Worm (Caenorhabditis elegans) whole organism, late embryonic: ENCODE data around the gene clh-1.

Source experiments
- C08G9.2 ChIP-seq: sonication (generic microtip); optimal IDR thresholded peaks from 2 replicates; lab custom pipeline; 2016; ENCODE audit warnings: mild to moderate bottlenecking, missing genetic modification characterization, moderate library complexity, missing compliant biosample characterization
- F13H6.1 ChIP-seq: sonication (generic microtip); optimal IDR thresholded peaks from 2 replicates; lab custom pipeline; 2016; ENCODE audit warnings: missing genetic modification characterization, missing compliant biosample characterization
- K02D7.2 ChIP-seq: sonication (generic microtip); optimal IDR thresholded peaks from 2 replicates; lab custom pipeline; 2017; ENCODE audit warnings: mild to moderate bottlenecking, missing genetic modification characterization, missing compliant biosample characterization
- K09A11.1 ChIP-seq: sonication (generic microtip); optimal IDR thresholded peaks from 2 replicates; lab custom pipeline; 2017; ENCODE audit warnings: antibody characterized with exemption, mild to moderate bottlenecking, missing genetic modification characterization, missing compliant biosample characterization; ENCODE audit not compliant: insufficient read depth
- Y22D7AL.16 ChIP-seq: sonication (generic microtip); optimal IDR thresholded peaks from 2 replicates; lab custom pipeline; 2016; ENCODE audit warnings: missing genetic modification characterization, missing compliant biosample characterization
- ahr-1 ChIP-seq: sonication (generic microtip); optimal IDR thresholded peaks from 2 replicates; lab custom pipeline; 2016; ENCODE audit warnings: missing genetic modification characterization, missing compliant biosample characterization
- ama-1 ChIP-seq: fragments of 150-350 bp; optimal IDR thresholded peaks from 2 replicates; lab custom pipeline; 2014
- ceh-18 ChIP-seq: sonication (generic microtip); optimal IDR thresholded peaks from 2 replicates; lab custom pipeline; 2016; ENCODE audit warnings: missing genetic modification characterization, missing compliant biosample characterization
- ceh-19 ChIP-seq: fragments of 200-800 bp; sonication (Bioruptor generic); optimal IDR thresholded peaks from 2 replicates; lab custom pipeline; 2018; ENCODE audit warnings: mild to moderate bottlenecking, missing genetic modification characterization, missing compliant biosample characterization
- ceh-30 ChIP-seq: fragments of 150-350 bp; optimal IDR thresholded peaks from 2 replicates; lab custom pipeline; 2014; ENCODE audit warnings: missing biosample characterization, missing genetic modification characterization
- ceh-31 ChIP-seq: sonication (generic microtip); optimal IDR thresholded peaks from 2 replicates; lab custom pipeline; 2016; ENCODE audit warnings: missing genetic modification characterization, missing compliant biosample characterization
- ceh-34 ChIP-seq: sonication (generic microtip); optimal IDR thresholded peaks from 2 replicates; lab custom pipeline; 2016; ENCODE audit warnings: mild to moderate bottlenecking, missing genetic modification characterization, missing compliant biosample characterization
- ceh-48 ChIP-seq: sonication (generic microtip); optimal IDR thresholded peaks from 2 replicates; lab custom pipeline; 2016; ENCODE audit warnings: missing genetic modification characterization, inconsistent platforms, missing compliant biosample characterization
- che-1 ChIP-seq: sonication (generic microtip); optimal IDR thresholded peaks from 2 replicates; lab custom pipeline; 2016; ENCODE audit warnings: mild to moderate bottlenecking, missing genetic modification characterization, missing compliant biosample characterization
- dve-1 ChIP-seq: sonication (generic microtip); optimal IDR thresholded peaks from 2 replicates; lab custom pipeline; 2017; ENCODE audit warnings: antibody characterized with exemption, mild to moderate bottlenecking, missing genetic modification characterization, missing compliant biosample characterization
- elt-2 ChIP-seq: sonication (generic microtip); optimal IDR thresholded peaks from 2 replicates; lab custom pipeline; 2016; ENCODE audit warnings: missing genetic modification reagents, missing genetic modification characterization, missing compliant biosample characterization
- elt-4 ChIP-seq: sonication (generic microtip); optimal IDR thresholded peaks from 2 replicates; lab custom pipeline; 2016; ENCODE audit warnings: missing genetic modification characterization, missing compliant biosample characterization
- eyg-1 ChIP-seq: sonication (generic microtip); optimal IDR thresholded peaks from 2 replicates; lab custom pipeline; 2016; ENCODE audit warnings: missing genotype, missing genetic modification characterization, missing compliant biosample characterization
- fax-1 ChIP-seq: sonication (generic microtip); optimal IDR thresholded peaks from 2 replicates; lab custom pipeline; 2016; ENCODE audit warnings: missing genotype, missing genetic modification characterization, missing compliant biosample characterization
- hlh-13 ChIP-seq: fragments of 200-800 bp; sonication (Bioruptor generic); optimal IDR thresholded peaks from 2 replicates; lab custom pipeline; 2018; ENCODE audit warnings: mild to moderate bottlenecking, missing genetic modification characterization, missing compliant biosample characterization
- hlh-30 ChIP-seq: sonication (generic microtip); optimal IDR thresholded peaks from 2 replicates; lab custom pipeline; 2017; ENCODE audit warnings: antibody characterized with exemption, missing genetic modification characterization, missing compliant biosample characterization; ENCODE audit not compliant: insufficient read depth
- hlh-8 ChIP-seq: sonication (generic microtip); optimal IDR thresholded peaks from 2 replicates; lab custom pipeline; 2016; ENCODE audit warnings: missing genotype, missing genetic modification characterization, missing compliant biosample characterization
- mec-3 ChIP-seq: sonication (generic microtip); optimal IDR thresholded peaks from 2 replicates; lab custom pipeline; 2016; ENCODE audit warnings: borderline replicate concordance, missing genetic modification characterization, missing compliant biosample characterization
- nhr-11 ChIP-seq: fragments of 150-350 bp; optimal IDR thresholded peaks from 2 replicates; lab custom pipeline; 2014; ENCODE audit warnings: missing biosample characterization, missing genetic modification characterization
- npax-4 ChIP-seq: sonication (generic microtip); optimal IDR thresholded peaks from 2 replicates; lab custom pipeline; 2016; ENCODE audit warnings: missing genetic modification characterization, missing compliant biosample characterization
- odd-2 ChIP-seq: sonication (generic microtip); optimal IDR thresholded peaks from 2 replicates; lab custom pipeline; 2017; ENCODE audit warnings: antibody characterized with exemption, mild to moderate bottlenecking, missing genetic modification characterization, missing compliant biosample characterization
- pha-2 ChIP-seq: sonication (generic microtip); optimal IDR thresholded peaks from 2 replicates; lab custom pipeline; 2017; ENCODE audit warnings: mild to moderate bottlenecking, missing genetic modification characterization, missing compliant biosample characterization
- pha-4 ChIP-seq: fragments of 150-350 bp; optimal IDR thresholded peaks from 2 replicates; lab custom pipeline; 2018; ENCODE audit warnings: missing biosample characterization, missing genetic modification reagents, missing genetic modification characterization
- pqm-1 ChIP-seq: sonication (generic microtip); optimal IDR thresholded peaks from 2 replicates; lab custom pipeline; 2016; ENCODE audit warnings: missing genetic modification characterization, missing compliant biosample characterization
- ref-2 ChIP-seq: sonication (generic microtip); optimal IDR thresholded peaks from 2 replicates; lab custom pipeline; 2016; ENCODE audit warnings: missing genetic modification characterization, missing compliant biosample characterization
- sox-2 ChIP-seq: fragments of 200-800 bp; sonication (Bioruptor generic); IDR thresholded peaks from 2 replicates; pipeline ENCODE4 v1.3.6; 2022; ENCODE audit warnings: missing genetic modification reagents, missing genetic modification characterization, missing compliant biosample characterization
- tbx-7 ChIP-seq: sonication (generic microtip); optimal IDR thresholded peaks from 2 replicates; lab custom pipeline; 2016; ENCODE audit warnings: missing genotype, missing genetic modification characterization, missing compliant biosample characterization
- ttx-3 ChIP-seq: sonication (generic microtip); optimal IDR thresholded peaks from 2 replicates; lab custom pipeline; 2016; ENCODE audit warnings: missing genetic modification reagents, missing genetic modification characterization, missing compliant biosample characterization
- unc-55 ChIP-seq: sonication (generic microtip); optimal IDR thresholded peaks from 2 replicates; lab custom pipeline; 2017; ENCODE audit warnings: missing biosample characterization, missing genetic modification reagents, missing genetic modification characterization
- zip-5 ChIP-seq: sonication (generic microtip); optimal IDR thresholded peaks from 2 replicates; lab custom pipeline; 2016; ENCODE audit warnings: missing genetic modification characterization, missing compliant biosample characterization
- ztf-16 ChIP-seq: sonication (generic microtip); optimal IDR thresholded peaks from 2 replicates; lab custom pipeline; 2017; ENCODE audit warnings: missing genetic modification characterization, missing compliant biosample characterization

clh-1 gene

DNA sequence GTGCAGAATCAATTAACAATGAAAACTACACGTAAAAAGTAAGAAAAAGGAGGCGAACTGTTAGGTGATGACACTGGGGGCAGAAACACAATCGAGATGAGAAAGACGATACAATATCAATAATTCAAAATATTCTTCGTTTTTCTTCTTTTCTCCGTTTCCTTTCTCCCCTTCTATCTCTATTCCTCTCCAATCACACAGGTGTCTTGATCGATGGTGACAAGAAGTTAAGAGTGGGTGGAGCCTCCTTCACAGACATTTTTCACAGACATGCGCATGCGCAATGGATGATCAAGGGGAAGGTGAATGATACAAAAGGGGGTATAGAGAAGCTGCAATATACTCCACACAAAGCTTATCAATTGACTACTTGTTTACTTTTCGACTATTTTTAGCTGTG lies 1.5 kb downstream of the clh-1 start:
- no peak for TF ChIP-seq tbx-7 (tag; lab: Kevin White, UChicago)
- no peak for TF ChIP-seq elt-2
- TF ChIP-seq ceh-34 (tag; lab: Kevin White, UChicago), result no peak

DNA sequence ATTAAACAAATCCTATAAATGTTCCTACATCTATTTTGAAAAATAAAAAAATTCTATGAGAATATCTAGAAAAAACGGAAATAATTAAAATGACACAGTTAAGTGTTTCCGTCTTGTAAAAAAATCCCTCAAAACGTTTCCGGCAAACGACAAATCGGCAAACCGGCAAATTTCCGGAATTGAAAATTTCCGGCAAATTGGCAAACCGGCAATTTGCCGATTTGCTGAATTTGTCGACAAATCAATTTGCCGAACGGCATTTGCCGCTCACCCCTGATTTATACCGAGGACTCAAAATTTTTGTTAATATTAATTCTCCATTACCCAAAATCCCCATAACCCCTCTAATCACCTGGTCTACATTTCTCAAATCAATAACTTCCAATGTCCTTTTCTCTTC lies 3.2 kb downstream of the clh-1 start:
- TF ChIP-seq ahr-1 (tag; lab: Kevin White, UChicago), result no peak
- TF ChIP-seq, all 69 proteins: peak for 0

DNA sequence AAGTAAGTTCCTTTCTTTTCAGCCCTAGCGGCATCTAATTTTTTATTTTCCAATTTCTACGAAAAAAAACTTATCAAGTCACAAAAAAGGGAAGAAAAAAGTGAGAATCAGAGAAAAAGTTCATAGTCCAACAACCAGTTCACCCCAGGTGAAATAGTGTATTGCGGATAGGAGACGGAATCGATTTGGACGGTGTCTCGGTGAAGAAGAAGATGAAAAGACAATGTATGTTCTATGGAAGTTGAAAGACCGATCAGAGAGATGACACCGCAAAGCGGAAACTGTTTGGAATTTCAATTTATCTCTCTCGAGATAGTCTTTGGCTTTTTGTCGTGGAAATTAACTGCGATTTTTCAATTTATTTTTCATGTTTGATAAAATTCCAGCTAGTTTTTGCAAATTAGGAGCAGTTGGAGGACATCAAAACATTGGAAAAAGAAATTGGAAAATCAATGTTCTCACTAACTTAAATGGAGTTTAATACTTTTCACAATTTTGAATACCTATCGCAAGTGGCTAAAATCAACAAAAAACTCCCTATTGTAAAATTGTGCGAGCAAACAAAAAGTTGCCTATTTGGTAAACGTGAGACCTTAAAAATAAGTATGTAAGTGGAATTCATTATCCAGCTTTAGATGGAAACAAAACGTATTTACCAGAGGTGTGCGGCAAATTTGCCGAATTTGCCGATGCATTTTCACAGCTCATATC lies 3.9 kb downstream of the clh-1 start:
- no peak for TF ChIP-seq ztf-16 (tag; lab: Kevin White, UChicago)
- no peak for TF ChIP-seq ref-2
- no peak for TF ChIP-seq ttx-3
- no peak for TF ChIP-seq elt-4 (tag; lab: Kevin White, UChicago)
- no peak for TF ChIP-seq ceh-31 (tag; lab: Kevin White, UChicago)
- TF ChIP-seq ceh-48 (tag; lab: Kevin White, UChicago), result no peak
- TF ChIP-seq ceh-19, result no peak
- no peak for TF ChIP-seq pha-2
- TF ChIP-seq che-1, result no peak
- TF ChIP-seq hlh-8 (tag; lab: Kevin White, UChicago), result no peak
- TF ChIP-seq pha-4, result no peak
- no peak for TF ChIP-seq unc-55 (GFP tag; lab: Kevin White, UChicago)
- TF ChIP-seq Y22D7AL.16, result no peak
- TF ChIP-seq pqm-1 (tag; lab: Kevin White, UChicago), result no peak
- no peak for TF ChIP-seq odd-2 (tag; lab: Kevin White, UChicago)
- no peak for TF ChIP-seq zip-5 (tag; lab: Kevin White, UChicago)

DNA sequence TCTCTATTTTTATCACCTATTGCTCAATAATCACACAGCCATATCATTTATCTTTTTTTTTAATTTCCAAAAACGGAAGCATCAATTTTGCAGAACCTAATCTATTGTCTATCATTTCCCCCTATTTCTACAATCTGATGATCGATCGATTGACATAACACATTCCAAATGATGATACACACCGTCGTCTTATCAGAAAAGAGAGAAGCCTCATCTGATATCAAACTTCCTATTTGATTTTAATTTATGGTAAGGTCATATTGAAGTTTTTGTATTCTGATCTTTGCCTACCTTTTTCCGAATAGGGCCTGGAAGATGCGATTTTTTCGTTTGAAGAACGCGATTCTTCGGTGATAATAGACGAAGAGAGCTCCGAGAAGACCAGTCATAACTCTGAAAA lies 6.7 kb downstream of the clh-1 start:
- TF ChIP-seq K02D7.2 (tag; lab: Kevin White, UChicago) (no peak), ceh-31 (tag; lab: Kevin White, UChicago) (no peak), pha-4 (no peak), K09A11.1 (tag; lab: Kevin White, UChicago) (no peak)

DNA sequence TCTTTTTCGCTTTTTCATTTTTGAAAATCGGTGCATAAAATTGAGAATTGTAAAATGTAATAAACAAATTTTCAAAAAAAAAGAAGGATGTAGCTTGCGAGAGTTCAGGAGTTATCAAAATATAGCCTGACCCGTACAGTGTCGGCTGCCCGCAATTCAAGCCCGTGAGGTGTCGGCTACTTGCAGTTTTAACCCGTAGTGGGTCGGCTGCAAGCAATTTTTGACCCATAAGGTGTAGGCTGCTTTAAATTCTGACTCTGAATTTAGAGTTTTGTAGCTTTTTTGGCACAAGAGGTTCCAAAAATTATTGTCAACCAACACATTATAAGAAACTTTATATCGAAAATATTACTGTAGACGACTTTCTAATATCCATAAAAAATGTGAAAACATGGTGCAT lies 10.3 kb downstream of the clh-1 start:
- TF ChIP-seq pha-4, result no peak
- TF ChIP-seq ref-2, result no peak
- TF ChIP-seq fax-1 (tag; lab: Kevin White, UChicago), result no peak
- TF ChIP-seq dve-1 (tag; lab: Kevin White, UChicago), result no peak
- no peak for TF ChIP-seq sox-2 (GFP tag; lab: Robert Waterston, UW)
- no peak for TF ChIP-seq ceh-34 (tag; lab: Kevin White, UChicago)
- no peak for TF ChIP-seq ceh-30 (tag; lab: Kevin White, UChicago)
- no peak for TF ChIP-seq ceh-18 (tag; lab: Kevin White, UChicago)
- TF ChIP-seq hlh-30 (tag; lab: Kevin White, UChicago), result no peak
- no peak for TF ChIP-seq elt-2
- no peak for TF ChIP-seq npax-4 (tag; lab: Kevin White, UChicago)
- no peak for TF ChIP-seq mec-3 (tag; lab: Kevin White, UChicago)
- no peak for TF ChIP-seq ama-1 (lab: Kevin White, UChicago)
- no peak for TF ChIP-seq nhr-11 (tag; lab: Kevin White, UChicago)
- no peak for TF ChIP-seq eyg-1
- no peak for TF ChIP-seq F13H6.1 (tag; lab: Kevin White, UChicago)
- no peak for TF ChIP-seq hlh-13
- TF ChIP-seq pha-2, result no peak
- no peak for TF ChIP-seq Y22D7AL.16
- no peak for TF ChIP-seq C08G9.2 (tag; lab: Kevin White, UChicago)
